Worm (Caenorhabditis elegans) whole organism, young adult: Measurements from ENCODE around the gene B0252.5.

Experiments
- B0035.1 ChIP-seq: sonication (generic microtip); optimal IDR thresholded peaks from 2 replicates; lab custom pipeline; 2016; ENCODE audit warnings: missing genetic modification characterization, mild to moderate bottlenecking, missing compliant biosample characterization, missing genotype, missing genetic modification reagents
- F55B11.4 ChIP-seq: sonication (generic microtip); optimal IDR thresholded peaks from 2 replicates; lab custom pipeline; 2016; ENCODE audit warnings: missing compliant biosample characterization, missing genetic modification characterization, borderline replicate concordance; ENCODE audit not compliant: insufficient read depth
- F57A8.1 ChIP-seq: fragments of 200-800 bp; sonication (Bioruptor generic); optimal IDR thresholded peaks from 2 replicates; lab custom pipeline; 2018; ENCODE audit warnings: mild to moderate bottlenecking, missing genetic modification characterization, moderate library complexity, missing compliant biosample characterization
- Y79H2A.3 ChIP-seq: fragments of 200-800 bp; sonication (Bioruptor generic); conservative IDR thresholded peaks from 2 replicates; pipeline ENCODE4 v1.3.6; 2022; ENCODE audit warnings: missing genetic modification reagents, missing genetic modification characterization, missing compliant biosample characterization
- Y95B8A.8 ChIP-seq: fragments of 200-800 bp; sonication (Bioruptor generic); IDR thresholded peaks from 2 replicates; pipeline ENCODE4 v1.3.6; 2022; ENCODE audit warnings: missing genetic modification reagents, missing genetic modification characterization, missing compliant biosample characterization
- aptf-3 ChIP-seq: fragments of 200-800 bp; sonication (Bioruptor generic); IDR thresholded peaks from 2 replicates; pipeline ENCODE4 v1.3.6; 2022; ENCODE audit warnings: missing genetic modification characterization, missing compliant biosample characterization
- atf-7 ChIP-seq: sonication (generic microtip); optimal IDR thresholded peaks from 2 replicates; lab custom pipeline; 2017; ENCODE audit warnings: mild to moderate bottlenecking, missing genetic modification characterization, missing compliant biosample characterization
- athp-1 ChIP-seq: sonication (generic microtip); optimal IDR thresholded peaks from 2 replicates; lab custom pipeline; 2017; ENCODE audit warnings: mild to moderate bottlenecking, missing genetic modification characterization, missing compliant biosample characterization
- attf-5 ChIP-seq: fragments of 200-800 bp; sonication (Bioruptor generic); optimal IDR thresholded peaks from 2 replicates; lab custom pipeline; 2018; ENCODE audit warnings: mild to moderate bottlenecking, missing genetic modification characterization, missing compliant biosample characterization
- bed-2 ChIP-seq: fragments of 200-800 bp; sonication (Bioruptor generic); IDR thresholded peaks from 2 replicates; pipeline ENCODE4 v1.3.6; 2022; ENCODE audit warnings: missing genetic modification reagents, missing genetic modification characterization, missing compliant biosample characterization
- cebp-2 ChIP-seq: fragments of 200-800 bp; sonication (Bioruptor generic); IDR thresholded peaks from 2 replicates; pipeline ENCODE4 v1.3.6; 2022; ENCODE audit warnings: missing genetic modification characterization, missing compliant biosample characterization
- ceh-27 ChIP-seq: fragments of 200-800 bp; sonication (Bioruptor generic); optimal IDR thresholded peaks from 2 replicates; lab custom pipeline; 2018; ENCODE audit warnings: mild to moderate bottlenecking, missing genetic modification characterization, moderate library complexity, missing compliant biosample characterization
- dpff-1 ChIP-seq: sonication (generic microtip); optimal IDR thresholded peaks from 2 replicates; lab custom pipeline; 2017; ENCODE audit warnings: mild to moderate bottlenecking, missing genetic modification characterization, missing compliant biosample characterization
- dpl-1 ChIP-seq: fragments of 150-350 bp; optimal IDR thresholded peaks from 2 replicates; lab custom pipeline; 2014; ENCODE audit warnings: missing biosample characterization, missing genetic modification reagents, missing genetic modification characterization
- fkh-3 ChIP-seq: sonication (generic microtip); optimal IDR thresholded peaks from 2 replicates; lab custom pipeline; 2016; ENCODE audit warnings: mild to moderate bottlenecking, missing genetic modification characterization, missing compliant biosample characterization
- hlh-12 ChIP-seq: sonication (generic microtip); optimal IDR thresholded peaks from 2 replicates; lab custom pipeline; 2016; ENCODE audit warnings: missing genetic modification characterization, missing compliant biosample characterization
- hmg-20 ChIP-seq: fragments of 200-800 bp; sonication (Bioruptor generic); IDR thresholded peaks from 2 replicates; pipeline ENCODE4 v1.3.6; 2022; ENCODE audit warnings: missing genetic modification reagents, missing genetic modification characterization, missing compliant biosample characterization
- let-526 ChIP-seq: fragments of 200-800 bp; sonication (Bioruptor generic); IDR thresholded peaks from 2 replicates; pipeline ENCODE4 v1.3.6; 2022; ENCODE audit warnings: missing genetic modification reagents, missing genetic modification characterization, missing compliant biosample characterization
- let-607 ChIP-seq, 2 experiments: fragments of 200-800 bp in 1 of 2; sonication (Bioruptor generic) in 1 of 2; sonication (generic microtip) in 1 of 2; optimal IDR thresholded peaks; 2 replicates each; lab custom pipeline; 2016 to 2018; ENCODE audit warnings: mild to moderate bottlenecking in 2 of 2, missing compliant biosample characterization in 2 of 2, missing genetic modification characterization in 2 of 2, moderate library complexity in 2 of 2, missing genotype in 1 of 2
- lin-35 ChIP-seq, 3 experiments: fragments of 150-350 bp in 2 of 3; sonication (generic microtip) in 1 of 3; optimal IDR thresholded peaks; 2 replicates each; lab custom pipeline; 2014 to 2018; ENCODE audit warnings: missing biosample characterization in 3 of 3, missing genetic modification characterization in 3 of 3, missing genetic modification reagents in 3 of 3
- lin-54 ChIP-seq: fragments of 200-800 bp; sonication (Bioruptor generic); optimal IDR thresholded peaks from 2 replicates; lab custom pipeline; 2018; ENCODE audit warnings: mild to moderate bottlenecking, missing genetic modification characterization, missing compliant biosample characterization
- lsl-1 ChIP-seq: fragments of 200-800 bp; sonication (Bioruptor generic); optimal IDR thresholded peaks from 2 replicates; lab custom pipeline; 2018; ENCODE audit warnings: mild to moderate bottlenecking, missing genetic modification characterization, moderate library complexity, missing compliant biosample characterization
- mel-28 ChIP-seq: sonication (generic microtip); optimal IDR thresholded peaks from 2 replicates; lab custom pipeline; 2016; ENCODE audit warnings: borderline replicate concordance, mild to moderate bottlenecking, missing genetic modification characterization, missing compliant biosample characterization
- mes-4 ChIP-seq: sonication (generic microtip); optimal IDR thresholded peaks from 2 replicates; lab custom pipeline; 2016; ENCODE audit warnings: missing genotype, missing genetic modification characterization, missing compliant biosample characterization
- nhr-80 ChIP-seq: sonication (generic microtip); optimal IDR thresholded peaks from 2 replicates; lab custom pipeline; 2016; ENCODE audit warnings: missing genetic modification characterization, missing compliant biosample characterization
- nhr-90 ChIP-seq: sonication (generic microtip); optimal IDR thresholded peaks from 2 replicates; lab custom pipeline; 2016; ENCODE audit warnings: missing genotype, mild to moderate bottlenecking, missing genetic modification characterization, missing compliant biosample characterization
- pbrm-1 ChIP-seq: fragments of 200-800 bp; sonication (Bioruptor generic); IDR thresholded peaks from 2 replicates; pipeline ENCODE4 v1.3.6; 2022; ENCODE audit warnings: missing genetic modification reagents, missing genetic modification characterization, missing compliant biosample characterization
- sea-2 ChIP-seq: fragments of 200-800 bp; sonication (Bioruptor generic); IDR thresholded peaks from 2 replicates; pipeline ENCODE4 v1.3.6; 2022; ENCODE audit warnings: missing genetic modification characterization, missing compliant biosample characterization
- snpc-1.3 ChIP-seq: sonication (generic microtip); optimal IDR thresholded peaks from 2 replicates; lab custom pipeline; 2017; ENCODE audit warnings: missing genetic modification characterization, mild to moderate bottlenecking, missing compliant biosample characterization, antibody characterized with exemption, moderate library complexity, missing genotype, missing genetic modification reagents; ENCODE audit not compliant: insufficient read depth
- snpc-3.4 ChIP-seq: sonication (generic microtip); optimal IDR thresholded peaks from 2 replicates; lab custom pipeline; 2017; ENCODE audit warnings: missing genetic modification characterization, mild to moderate bottlenecking, missing compliant biosample characterization, antibody characterized with exemption, moderate library complexity, missing genotype, missing genetic modification reagents
- somi-1 ChIP-seq: fragments of 200-800 bp; sonication (Bioruptor generic); optimal IDR thresholded peaks from 2 replicates; lab custom pipeline; 2018; ENCODE audit warnings: mild to moderate bottlenecking, missing genetic modification characterization, missing compliant biosample characterization
- tbp1 ChIP-seq: fragments of 200-800 bp; sonication (Bioruptor generic); optimal IDR thresholded peaks from 2 replicates; lab custom pipeline; 2018; ENCODE audit warnings: mild to moderate bottlenecking, missing genetic modification characterization, missing compliant biosample characterization
- unc-130 ChIP-seq: sonication (generic microtip); optimal IDR thresholded peaks from 2 replicates; lab custom pipeline; 2016; ENCODE audit warnings: missing genetic modification reagents, missing genetic modification characterization, missing compliant biosample characterization
- unc-62 ChIP-seq: fragments of 150-350 bp; optimal IDR thresholded peaks from 2 replicates; lab custom pipeline; 2014; ENCODE audit warnings: missing biosample characterization, missing genetic modification reagents, missing genetic modification characterization
- ztf-22 ChIP-seq: fragments of 200-800 bp; sonication (Bioruptor generic); optimal IDR thresholded peaks from 2 replicates; lab custom pipeline; 2018; ENCODE audit warnings: mild to moderate bottlenecking, missing genetic modification characterization, moderate library complexity, missing compliant biosample characterization

The B0252.5 gene

ce11 chrII:6939873-6940272, 21.2 kb upstream of the B0252.5 start:
- TF ChIP-seq ztf-22 (GFP tag; lab: Kevin White, UChicago) (no peak), nhr-90 (tag; lab: Kevin White, UChicago) (no peak), tbp1 (GFP tag; lab: Kevin White, UChicago) (no peak), Y95B8A.8 (no peak), lin-35 (GFP tag; optimal IDR thresholded peaks at IDR 0.05; lab: Kevin White, UChicago) (no peak), ceh-27 (GFP tag; lab: Kevin White, UChicago) (no peak), hmg-20 (GFP tag; lab: Robert Waterston, UW) (no peak), lin-54 (no peak), sea-2 (GFP tag; lab: Robert Waterston, UW) (no peak), aptf-3 (no peak), attf-5 (GFP tag; lab: Kevin White, UChicago) (no peak), pbrm-1 (GFP tag; lab: Robert Waterston, UW) (no peak), mel-28 (tag; lab: Kevin White, UChicago) (no peak), snpc-1.3 (tag; lab: Kevin White, UChicago) (no peak), F57A8.1 (GFP tag; lab: Kevin White, UChicago) (no peak), cebp-2 (GFP tag; lab: Robert Waterston, UW) (no peak), mes-4 (tag; lab: Kevin White, UChicago) (no peak)

- no peak for TF ChIP-seq B0035.1 (tag; lab: Kevin White, UChicago)
- no peak for TF ChIP-seq unc-130
- no peak for TF ChIP-seq atf-7
- no peak for TF ChIP-seq F55B11.4 (tag; lab: Kevin White, UChicago)
- no peak for TF ChIP-seq lin-54
- TF ChIP-seq ceh-27 (GFP tag; lab: Kevin White, UChicago), result no peak
- no peak for TF ChIP-seq tbp1 (GFP tag; lab: Kevin White, UChicago)
- no peak for TF ChIP-seq snpc-3.4 (tag; lab: Kevin White, UChicago)
- no peak for TF ChIP-seq athp-1 (tag; lab: Kevin White, UChicago)
- no peak for TF ChIP-seq somi-1 (GFP tag; lab: Kevin White, UChicago)
- no peak for TF ChIP-seq bed-2
- no peak for TF ChIP-seq hlh-12 (tag; lab: Kevin White, UChicago)
Measured at ce11 chrII:6937057-6937456, 18.4 kb upstream of the B0252.5 start.

- TF ChIP-seq nhr-80, result peak; percentile 38
- TF ChIP-seq let-526, result no peak
- no peak for TF ChIP-seq mel-28 (tag; lab: Kevin White, UChicago)
Measured at ce11 chrII:6936528-6936927, 17.9 kb upstream of the B0252.5 start.

ce11 chrII:6935975-6936374, 17.3 kb upstream of the B0252.5 start:
- TF ChIP-seq nhr-80, result peak; percentile 2
- TF ChIP-seq lsl-1 (GFP tag; lab: Kevin White, UChicago), result no peak
- TF ChIP-seq, all 124 proteins: peak for 1

- no peak for TF ChIP-seq dpff-1 (tag; lab: Kevin White, UChicago)
- TF ChIP-seq lin-54, result no peak
- no peak for TF ChIP-seq atf-7
- TF ChIP-seq Y79H2A.3 (GFP tag; lab: Robert Waterston, UW), result no peak
- TF ChIP-seq bed-2, result no peak
- TF ChIP-seq F55B11.4 (tag; lab: Kevin White, UChicago), result no peak
- no peak for TF ChIP-seq ceh-27 (GFP tag; lab: Kevin White, UChicago)
- no peak for TF ChIP-seq unc-62 (GFP tag; lab: Kevin White, UChicago)
- TF ChIP-seq dpl-1 (GFP tag; lab: Kevin White, UChicago), result no peak
- TF ChIP-seq let-607 (tag; optimal IDR thresholded peaks at IDR 0.05; lab: Kevin White, UChicago), result no peak
- no peak for TF ChIP-seq fkh-3 (tag; lab: Kevin White, UChicago)
- TF ChIP-seq Y95B8A.8, result no peak
- no peak for TF ChIP-seq hlh-12 (tag; lab: Kevin White, UChicago)
Measured at ce11 chrII:6934729-6935128, 16.1 kb upstream of the B0252.5 start.
